Worm (Caenorhabditis elegans): Measurements from ENCODE around the gene far-8.

DNA sequence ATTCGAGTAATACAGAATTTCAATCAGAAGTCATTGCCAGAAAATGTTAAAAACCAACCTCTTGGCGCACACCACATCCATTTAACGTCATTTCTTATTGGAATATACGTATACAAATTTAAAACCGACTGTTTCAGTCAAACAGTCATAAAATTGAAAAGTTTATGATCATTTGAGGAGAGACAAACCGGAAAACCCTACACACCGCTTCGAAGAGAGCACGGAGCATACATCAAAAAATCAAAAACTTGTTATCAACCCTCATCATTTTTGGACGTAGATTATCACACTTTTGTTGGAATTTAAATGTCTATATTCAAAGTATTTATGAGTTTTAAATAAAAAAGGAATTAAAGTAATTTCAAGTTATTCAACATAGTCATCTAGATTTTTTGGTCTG lies 48.3 kb downstream of the far-8 start, which contains the start of gene T24C4.10:
- TF ChIP-seq ztf-23 (GFP tag; IDR thresholded peaks at IDR 0.05) (no peak), ztf-29 (GFP tag; IDR thresholded peaks at IDR 0.05) (no peak), med-1 (GFP tag; optimal IDR thresholded peaks at IDR 0.05; ENCODE audit: insufficient read depth) (no peak), T22C8.4 (GFP tag; IDR thresholded peaks at IDR 0.05) (no peak)

Measured in whole organism, midembryonic.